Fruit fly (Drosophila melanogaster) whole organism: Measurements from ENCODE around the gene LysX.

Experiments used
- CG8478 ChIP-seq: fragments of >200 bp; optimal IDR thresholded peaks from 2 replicates; lab custom pipeline; 2018; ENCODE audit warnings: inconsistent platforms
- Dll ChIP-seq: fragments of >200 bp; optimal IDR thresholded peaks from 2 replicates; lab custom pipeline; 2017
- EcR ChIP-seq, 2 experiments: fragments of >200 bp; optimal IDR thresholded peaks; 2 replicates each; lab custom pipeline; 2017; ENCODE audit warnings: missing biosample characterization in 2 of 2, missing genetic modification characterization in 2 of 2, missing genetic modification reagents in 2 of 2
- psq ChIP-seq: fragments of >200 bp; optimal IDR thresholded peaks from 2 replicates; lab custom pipeline; 2017
- usp ChIP-seq: fragments of >200 bp; optimal IDR thresholded peaks from 2 replicates; lab custom pipeline; 2017; ENCODE audit warnings: missing biosample characterization, missing genetic modification characterization, mixed read lengths

dm6 chr3L:1176515-1176914, 18.6 kb downstream of the LysX start:
- TF ChIP-seq usp (no peak), CG8478 (lab: Kevin White, UChicago) (no peak), Dll (no peak), EcR (GFP tag; optimal IDR thresholded peaks at IDR 0.05; lab: Kevin White, UChicago) (no peak), psq (no peak)
